Worm (Caenorhabditis elegans) whole organism, L2 larva: ENCODE results near the gene pud-1.2.
"Not testable (repeated sequence)": the region's sequence is repeated elsewhere in the genome, so short reads cannot be mapped to it uniquely, and the experiment has no call there.

Experiments
- C34F6.9 ChIP-seq: fragments of 150-350 bp; optimal IDR thresholded peaks from 2 replicates; lab custom pipeline; 2014; ENCODE audit warnings: missing biosample characterization, missing genetic modification characterization
- R02D3.7 ChIP-seq: fragments of 150-350 bp; optimal IDR thresholded peaks from 2 replicates; lab custom pipeline; 2014; ENCODE audit warnings: missing biosample characterization, missing genetic modification characterization
- Y55F3AM.14 ChIP-seq: fragments of 200-800 bp; sonication (Bioruptor generic); optimal IDR thresholded peaks from 2 replicates; lab custom pipeline; 2018; ENCODE audit warnings: mild to moderate bottlenecking, missing genetic modification characterization, missing compliant biosample characterization
- ZK546.5 ChIP-seq: sonication (generic microtip); optimal IDR thresholded peaks from 2 replicates; lab custom pipeline; 2017; ENCODE audit warnings: missing biosample characterization, missing genetic modification characterization
- alr-1 ChIP-seq: fragments of 150-350 bp; optimal IDR thresholded peaks from 2 replicates; lab custom pipeline; 2014; ENCODE audit warnings: missing biosample characterization, missing genetic modification characterization
- aly-2 ChIP-seq: fragments of 150-350 bp; optimal IDR thresholded peaks from 2 replicates; lab custom pipeline; 2014; ENCODE audit warnings: missing biosample characterization, missing genetic modification characterization
- ama-1 ChIP-seq: fragments of 150-350 bp; optimal IDR thresholded peaks from 2 replicates; lab custom pipeline; 2018; ENCODE audit warnings: inconsistent platforms
- blmp-1 ChIP-seq: sonication (generic microtip); optimal IDR thresholded peaks from 2 replicates; lab custom pipeline; 2017; ENCODE audit warnings: missing genetic modification characterization, mild to moderate bottlenecking, missing compliant biosample characterization, antibody characterized with exemption, moderate library complexity; ENCODE audit not compliant: insufficient read depth
- ceh-16 ChIP-seq: fragments of 150-350 bp; optimal IDR thresholded peaks from 2 replicates; lab custom pipeline; 2014; ENCODE audit warnings: missing biosample characterization, missing genetic modification characterization
- crh-2 ChIP-seq: sonication (generic microtip); optimal IDR thresholded peaks from 2 replicates; lab custom pipeline; 2017; ENCODE audit warnings: missing biosample characterization, missing genetic modification characterization
- egl-27 ChIP-seq: sonication (generic microtip); optimal IDR thresholded peaks from 3 replicates; lab custom pipeline; 2017; ENCODE audit warnings: missing biosample characterization, missing genetic modification reagents, missing genetic modification characterization
- elt-1 ChIP-seq: fragments of 150-350 bp; optimal IDR thresholded peaks from 2 replicates; lab custom pipeline; 2014; ENCODE audit warnings: missing biosample characterization, missing genetic modification characterization
- elt-3 ChIP-seq: sonication (generic microtip); optimal IDR thresholded peaks from 2 replicates; lab custom pipeline; 2017; ENCODE audit warnings: missing biosample characterization, missing genetic modification characterization
- fos-1 ChIP-seq: fragments of 150-350 bp; optimal IDR thresholded peaks from 2 replicates; lab custom pipeline; 2014; ENCODE audit warnings: missing biosample characterization, missing genetic modification characterization
- gmeb-1 ChIP-seq: fragments of 150-350 bp; optimal IDR thresholded peaks from 2 replicates; lab custom pipeline; 2014; ENCODE audit warnings: missing biosample characterization, missing genetic modification characterization
- lin-11 ChIP-seq: fragments of 150-350 bp; sonication (generic microtip); optimal IDR thresholded peaks from 2 replicates; lab custom pipeline; 2014; ENCODE audit warnings: missing biosample characterization, missing genetic modification characterization, inconsistent platforms, mixed read lengths
- lin-13 ChIP-seq: fragments of 150-350 bp; optimal IDR thresholded peaks from 2 replicates; lab custom pipeline; 2014; ENCODE audit warnings: missing biosample characterization, missing genetic modification reagents, missing genetic modification characterization
- lin-39 ChIP-seq: fragments of 150-350 bp; optimal IDR thresholded peaks from 2 replicates; lab custom pipeline; 2014; ENCODE audit warnings: missing biosample characterization, missing genetic modification reagents, missing genetic modification characterization
- lsy-2 ChIP-seq, 2 experiments: fragments of 150-350 bp in 1 of 2; sonication (generic microtip) in 1 of 2; optimal IDR thresholded peaks; 2 replicates each; lab custom pipeline; 2014 to 2017; ENCODE audit warnings: missing biosample characterization in 2 of 2, missing genetic modification characterization in 2 of 2
- mbf-1 ChIP-seq: sonication (generic microtip); optimal IDR thresholded peaks from 2 replicates; lab custom pipeline; 2017; ENCODE audit warnings: missing biosample characterization, missing genetic modification characterization
- nhr-11 ChIP-seq: fragments of 150-350 bp; optimal IDR thresholded peaks from 2 replicates; lab custom pipeline; 2014; ENCODE audit warnings: missing biosample characterization, missing genetic modification characterization
- nhr-21 ChIP-seq: fragments of 150-350 bp; optimal IDR thresholded peaks from 2 replicates; lab custom pipeline; 2014; ENCODE audit warnings: missing biosample characterization, missing genetic modification characterization
- nhr-23 ChIP-seq: fragments of 150-350 bp; optimal IDR thresholded peaks from 2 replicates; lab custom pipeline; 2014; ENCODE audit warnings: missing biosample characterization, missing genetic modification reagents, missing genetic modification characterization
- nhr-237 ChIP-seq: fragments of 150-350 bp; optimal IDR thresholded peaks from 2 replicates; lab custom pipeline; 2014; ENCODE audit warnings: missing biosample characterization, missing genetic modification characterization
- nhr-25 ChIP-seq: fragments of 150-350 bp; sonication (generic microtip); optimal IDR thresholded peaks from 3 replicates; lab custom pipeline; 2014; ENCODE audit warnings: missing biosample characterization, missing genetic modification characterization
- nhr-77 ChIP-seq: fragments of 150-350 bp; optimal IDR thresholded peaks from 2 replicates; lab custom pipeline; 2014; ENCODE audit warnings: missing biosample characterization, missing genetic modification characterization
- peb-1 ChIP-seq: fragments of 150-350 bp; optimal IDR thresholded peaks from 2 replicates; lab custom pipeline; 2014; ENCODE audit warnings: missing biosample characterization, missing genetic modification characterization
- sem-4 ChIP-seq: fragments of 150-350 bp; optimal IDR thresholded peaks from 2 replicates; lab custom pipeline; 2014; ENCODE audit warnings: missing biosample characterization, missing genetic modification reagents, missing genetic modification characterization
- skn-1 ChIP-seq: sonication (generic microtip); optimal IDR thresholded peaks from 2 replicates; lab custom pipeline; 2017; ENCODE audit warnings: missing biosample characterization, missing genetic modification characterization
- sma-3 ChIP-seq: sonication (generic microtip); optimal IDR thresholded peaks from 2 replicates; lab custom pipeline; 2016; ENCODE audit warnings: missing genetic modification reagents, missing genetic modification characterization, missing compliant biosample characterization
- sma-9 ChIP-seq, 2 experiments: fragments of 150-350 bp in 1 of 2; sonication (generic microtip) in 1 of 2; optimal IDR thresholded peaks; 2 replicates each; lab custom pipeline; 2014 to 2016; ENCODE audit warnings: missing genetic modification characterization in 2 of 2, mild to moderate bottlenecking in 1 of 2, missing biosample characterization in 1 of 2, missing compliant biosample characterization in 1 of 2, missing genetic modification reagents in 1 of 2, moderate library complexity in 1 of 2
- snpc-4 ChIP-seq: fragments of 150-350 bp; optimal IDR thresholded peaks from 2 replicates; lab custom pipeline; 2014; ENCODE audit warnings: missing biosample characterization, missing genetic modification characterization
- unc-39 ChIP-seq: fragments of 150-350 bp; optimal IDR thresholded peaks from 2 replicates; lab custom pipeline; 2014; ENCODE audit warnings: missing biosample characterization, missing genetic modification characterization
- unc-55 ChIP-seq: fragments of 150-350 bp; sonication (generic microtip); optimal IDR thresholded peaks from 3 replicates; lab custom pipeline; 2014; ENCODE audit warnings: missing biosample characterization, missing genetic modification reagents, missing genetic modification characterization
- zag-1 ChIP-seq: fragments of 150-350 bp; optimal IDR thresholded peaks from 2 replicates; lab custom pipeline; 2014; ENCODE audit warnings: missing biosample characterization, missing genetic modification characterization
- ztf-1 ChIP-seq: fragments of 200-800 bp; sonication (Bioruptor generic); conservative IDR thresholded peaks from 2 replicates; pipeline ENCODE4 v1.3.6; 2022; ENCODE audit warnings: missing genetic modification characterization, missing compliant biosample characterization
- ztf-4 ChIP-seq: fragments of 150-350 bp; optimal IDR thresholded peaks from 2 replicates; lab custom pipeline; 2014; ENCODE audit warnings: missing biosample characterization, missing genetic modification characterization

pud-1.2 gene

ce11 chrV:2324260-2324659, 1.9 kb upstream of the pud-1.2 start:
- no peak for TF ChIP-seq nhr-11 (tag; lab: Kevin White, UChicago)
- no peak for TF ChIP-seq aly-2 (tag; lab: Kevin White, UChicago)
- TF ChIP-seq ama-1 (lab: Kevin White, UChicago), result no peak
- TF ChIP-seq ZK546.5 (tag; lab: Kevin White, UChicago), result no peak
- no peak for TF ChIP-seq R02D3.7 (tag; lab: Kevin White, UChicago)
- TF ChIP-seq lsy-2 (tag; optimal IDR thresholded peaks at IDR 0.05; lab: Kevin White, UChicago), result no peak
- no peak for TF ChIP-seq blmp-1 (tag; lab: Kevin White, UChicago)
- no peak for TF ChIP-seq ztf-4 (tag; lab: Kevin White, UChicago)
- peak; percentile 80 for TF ChIP-seq skn-1 (tag; lab: Kevin White, UChicago)
- TF ChIP-seq Y55F3AM.14 (GFP tag; lab: Kevin White, UChicago), result no peak
- no peak for TF ChIP-seq snpc-4 (tag; lab: Kevin White, UChicago)
- no peak for TF ChIP-seq gmeb-1
- no peak for TF ChIP-seq lin-11 (tag; lab: Kevin White, UChicago)
- peak; percentile 78 for TF ChIP-seq sma-9 (GFP tag; optimal IDR thresholded peaks at IDR 0.05; lab: Kevin White, UChicago)
- TF ChIP-seq sma-9 (tag; optimal IDR thresholded peaks at IDR 0.05; lab: Kevin White, UChicago), result no peak
- TF ChIP-seq lin-39, result no peak
- peak; percentile 19 for TF ChIP-seq crh-2 (tag; lab: Kevin White, UChicago)
- TF ChIP-seq nhr-25 (tag; lab: Kevin White, UChicago), result no peak
- TF ChIP-seq nhr-21 (tag; lab: Kevin White, UChicago), result no peak
- TF ChIP-seq nhr-237 (tag; lab: Kevin White, UChicago), result no peak
- TF ChIP-seq sem-4 (tag; lab: Kevin White, UChicago), result no peak
- TF ChIP-seq sma-3 (GFP tag; lab: Kevin White, UChicago), result no peak
- no peak for TF ChIP-seq ceh-16 (tag; lab: Kevin White, UChicago)
- no peak for TF ChIP-seq mbf-1 (tag; lab: Kevin White, UChicago)
- TF ChIP-seq unc-55 (GFP tag; lab: Kevin White, UChicago), result no peak
- no peak for TF ChIP-seq C34F6.9 (tag; lab: Kevin White, UChicago)
- no peak for TF ChIP-seq zag-1 (tag; lab: Kevin White, UChicago)
- no peak for TF ChIP-seq unc-39 (tag; lab: Kevin White, UChicago)
- no peak for TF ChIP-seq alr-1 (tag; lab: Kevin White, UChicago)
- TF ChIP-seq peb-1, result no peak
- TF ChIP-seq fos-1 (tag; lab: Kevin White, UChicago), result peak; percentile 72
- TF ChIP-seq, all 48 proteins: peak for 4

ce11 chrV:2321001-2321400, 1.4 kb downstream of the pud-1.2 start, which contains the start of gene Y19D10B.6:
Gene Y19D10B.6 (minus strand): TSS chrV:2321101.
- not testable (repeated sequence) for TF ChIP-seq R02D3.7, zag-1, elt-1 (tag; lab: Kevin White, UChicago)

ce11 chrV:2308246-2308645, 14.1 kb downstream of the pud-1.2 start:
- TF ChIP-seq R02D3.7 (tag; lab: Kevin White, UChicago), result no peak
- peak; percentile 32 for TF ChIP-seq sma-9 (GFP tag; optimal IDR thresholded peaks at IDR 0.05; lab: Kevin White, UChicago)
- no peak for TF ChIP-seq sma-9 (tag; optimal IDR thresholded peaks at IDR 0.05; lab: Kevin White, UChicago)
- TF ChIP-seq lin-13 (GFP tag; lab: Kevin White, UChicago), result no peak
- TF ChIP-seq fos-1 (tag; lab: Kevin White, UChicago), result peak; percentile 89

ce11 chrV:2306383-2306782, 16.0 kb downstream of the pud-1.2 start:
- no peak for TF ChIP-seq sma-3 (GFP tag; lab: Kevin White, UChicago)
- TF ChIP-seq gmeb-1, result no peak
- no peak for TF ChIP-seq snpc-4 (tag; lab: Kevin White, UChicago)
- TF ChIP-seq lin-11 (tag; lab: Kevin White, UChicago), result no peak
- TF ChIP-seq nhr-23, result no peak
- no peak for TF ChIP-seq nhr-25 (tag; lab: Kevin White, UChicago)
- TF ChIP-seq egl-27 (tag; lab: Kevin White, UChicago), result no peak
- TF ChIP-seq nhr-237 (tag; lab: Kevin White, UChicago), result no peak
- TF ChIP-seq aly-2 (tag; lab: Kevin White, UChicago), result no peak
- TF ChIP-seq ama-1 (lab: Kevin White, UChicago), result no peak
- TF ChIP-seq nhr-77, result no peak
- no peak for TF ChIP-seq unc-55 (GFP tag; lab: Kevin White, UChicago)
- TF ChIP-seq sem-4 (tag; lab: Kevin White, UChicago), result no peak
- TF ChIP-seq elt-3 (tag; lab: Kevin White, UChicago), result no peak
- TF ChIP-seq crh-2 (tag; lab: Kevin White, UChicago), result no peak
- no peak for TF ChIP-seq nhr-11 (tag; lab: Kevin White, UChicago)
- no peak for TF ChIP-seq ceh-16 (tag; lab: Kevin White, UChicago)
- no peak for TF ChIP-seq ztf-1 (GFP tag; lab: Robert Waterston, UW)
- TF ChIP-seq, all 48 proteins: peak for 0
